Worm (Caenorhabditis elegans) whole organism, mixed stage, embryonic: ENCODE measurements around the gene clec-84.

Experiments
- M03D4.4 ChIP-seq: sonication (generic microtip); optimal IDR thresholded peaks from 2 replicates; lab custom pipeline; 2017; ENCODE audit warnings: mild to moderate bottlenecking, missing genetic modification characterization, missing compliant biosample characterization
- bed-3 ChIP-seq: fragments of 200-800 bp; sonication (Bioruptor generic); optimal IDR thresholded peaks from 3 replicates; lab custom pipeline; 2018; ENCODE audit warnings: mild to moderate bottlenecking, missing genetic modification characterization, moderate library complexity, missing compliant biosample characterization
- blmp-1 ChIP-seq: fragments of 150-350 bp; optimal IDR thresholded peaks from 2 replicates; lab custom pipeline; 2014; ENCODE audit warnings: missing biosample characterization, missing genetic modification characterization
- ceh-39 ChIP-seq: fragments of 150-350 bp; optimal IDR thresholded peaks from 2 replicates; lab custom pipeline; 2014; ENCODE audit warnings: missing biosample characterization, missing genetic modification characterization
- ceh-43 ChIP-seq: fragments of 200-800 bp; sonication (Bioruptor generic); optimal IDR thresholded peaks from 2 replicates; lab custom pipeline; 2018; ENCODE audit warnings: mild to moderate bottlenecking, missing genetic modification characterization, moderate library complexity, missing compliant biosample characterization
- ceh-83 ChIP-seq: fragments of 200-800 bp; sonication (Bioruptor generic); optimal IDR thresholded peaks from 2 replicates; lab custom pipeline; 2018; ENCODE audit warnings: mild to moderate bottlenecking, missing genetic modification characterization, missing compliant biosample characterization
- ces-1 ChIP-seq: fragments of 150-350 bp; optimal IDR thresholded peaks from 2 replicates; lab custom pipeline; 2014; ENCODE audit warnings: missing biosample characterization, missing genetic modification reagents, missing genetic modification characterization
- cnd-1 ChIP-seq: fragments of 200-800 bp; sonication (Bioruptor generic); optimal IDR thresholded peaks from 2 replicates; lab custom pipeline; 2018; ENCODE audit warnings: mild to moderate bottlenecking, missing genetic modification characterization, missing compliant biosample characterization
- drap-1 ChIP-seq: fragments of 200-800 bp; sonication (Bioruptor generic); optimal IDR thresholded peaks from 3 replicates; lab custom pipeline; 2018; ENCODE audit warnings: mild to moderate bottlenecking, missing genetic modification characterization, missing compliant biosample characterization
- elt-1 ChIP-seq: sonication (generic microtip); optimal IDR thresholded peaks from 2 replicates; lab custom pipeline; 2017; ENCODE audit warnings: missing genetic modification characterization, mild to moderate bottlenecking, missing compliant biosample characterization, antibody characterized with exemption, moderate library complexity, borderline replicate concordance; ENCODE audit not compliant: insufficient read depth
- elt-3 ChIP-seq: fragments of 150-350 bp; optimal IDR thresholded peaks from 2 replicates; lab custom pipeline; 2014; ENCODE audit warnings: missing biosample characterization, missing genetic modification characterization
- flh-1 ChIP-seq: fragments of 200-800 bp; sonication (Bioruptor generic); optimal IDR thresholded peaks from 2 replicates; lab custom pipeline; 2018; ENCODE audit warnings: mild to moderate bottlenecking, missing genetic modification characterization, moderate library complexity, missing compliant biosample characterization
- ham-2 ChIP-seq: fragments of 200-800 bp; sonication (Bioruptor generic); optimal IDR thresholded peaks from 2 replicates; lab custom pipeline; 2018; ENCODE audit warnings: mild to moderate bottlenecking, missing genetic modification characterization, missing compliant biosample characterization
- lin-13 ChIP-seq: fragments of 150-350 bp; optimal IDR thresholded peaks from 2 replicates; lab custom pipeline; 2014; ENCODE audit warnings: missing biosample characterization, missing genetic modification characterization
- lin-32 ChIP-seq: fragments of 200-800 bp; sonication (Bioruptor generic); optimal IDR thresholded peaks from 2 replicates; lab custom pipeline; 2018; ENCODE audit warnings: mild to moderate bottlenecking, missing genetic modification characterization, missing compliant biosample characterization
- lsy-2 ChIP-seq: fragments of 150-350 bp; optimal IDR thresholded peaks from 2 replicates; lab custom pipeline; 2014; ENCODE audit warnings: missing biosample characterization, missing genetic modification characterization
- mab-5 ChIP-seq: fragments of 150-350 bp; optimal IDR thresholded peaks from 2 replicates; lab custom pipeline; 2014; ENCODE audit warnings: missing biosample characterization, missing genetic modification characterization
- mep-1 ChIP-seq: fragments of 150-350 bp; optimal IDR thresholded peaks from 2 replicates; lab custom pipeline; 2017; ENCODE audit warnings: missing biosample characterization, missing genetic modification reagents, missing genetic modification characterization, inconsistent platforms
- mls-2 ChIP-seq: sonication (generic microtip); optimal IDR thresholded peaks from 2 replicates; lab custom pipeline; 2016; ENCODE audit warnings: mild to moderate bottlenecking, missing genetic modification characterization, moderate library complexity, missing compliant biosample characterization
- nhr-12 ChIP-seq: fragments of 150-350 bp; optimal IDR thresholded peaks from 2 replicates; lab custom pipeline; 2014; ENCODE audit warnings: missing biosample characterization, missing genetic modification characterization
- nhr-2 ChIP-seq: fragments of 150-350 bp; optimal IDR thresholded peaks from 2 replicates; lab custom pipeline; 2014; ENCODE audit warnings: missing biosample characterization, missing genetic modification characterization
- nhr-237 ChIP-seq: fragments of 150-350 bp; optimal IDR thresholded peaks from 2 replicates; lab custom pipeline; 2014; ENCODE audit warnings: missing biosample characterization, missing genetic modification characterization
- nhr-28 ChIP-seq: fragments of 150-350 bp; optimal IDR thresholded peaks from 2 replicates; lab custom pipeline; 2014; ENCODE audit warnings: missing biosample characterization, missing genetic modification characterization
- nhr-76 ChIP-seq: sonication (generic microtip); optimal IDR thresholded peaks from 2 replicates; lab custom pipeline; 2017; ENCODE audit warnings: missing biosample characterization, missing genetic modification characterization
- pha-4 ChIP-seq: fragments of 150-350 bp; optimal IDR thresholded peaks from 2 replicates; lab custom pipeline; 2018; ENCODE audit warnings: missing biosample characterization, missing genetic modification reagents, missing genetic modification characterization
- sem-2 ChIP-seq: fragments of 200-800 bp; sonication (Bioruptor generic); optimal IDR thresholded peaks from 2 replicates; lab custom pipeline; 2018; ENCODE audit warnings: mild to moderate bottlenecking, missing genetic modification characterization, missing compliant biosample characterization
- snpc-4 ChIP-seq: fragments of 150-350 bp; optimal IDR thresholded peaks from 2 replicates; lab custom pipeline; 2014; ENCODE audit warnings: missing biosample characterization, missing genetic modification characterization
- sptf-1 ChIP-seq: sonication (generic microtip); optimal IDR thresholded peaks from 2 replicates; lab custom pipeline; 2017; ENCODE audit warnings: mild to moderate bottlenecking, missing genetic modification characterization, moderate library complexity, missing compliant biosample characterization
- unc-120 ChIP-seq: sonication (generic microtip); optimal IDR thresholded peaks from 2 replicates; lab custom pipeline; 2017; ENCODE audit warnings: missing genetic modification characterization, missing compliant biosample characterization; ENCODE audit not compliant: poor library complexity, severe bottlenecking
- unc-39 ChIP-seq: fragments of 150-350 bp; optimal IDR thresholded peaks from 2 replicates; lab custom pipeline; 2014; ENCODE audit warnings: missing biosample characterization, missing genetic modification characterization
- unc-62 ChIP-seq: fragments of 150-350 bp; optimal IDR thresholded peaks from 2 replicates; lab custom pipeline; 2014; ENCODE audit warnings: missing biosample characterization, missing genetic modification reagents, missing genetic modification characterization
- zip-8 ChIP-seq: fragments of 150-350 bp; optimal IDR thresholded peaks from 2 replicates; lab custom pipeline; 2014; ENCODE audit warnings: missing biosample characterization, missing genetic modification characterization
- ztf-11 ChIP-seq: fragments of 150-350 bp; optimal IDR thresholded peaks from 2 replicates; lab custom pipeline; 2014; ENCODE audit warnings: missing biosample characterization, missing genetic modification characterization

Gene clec-84

DNA sequence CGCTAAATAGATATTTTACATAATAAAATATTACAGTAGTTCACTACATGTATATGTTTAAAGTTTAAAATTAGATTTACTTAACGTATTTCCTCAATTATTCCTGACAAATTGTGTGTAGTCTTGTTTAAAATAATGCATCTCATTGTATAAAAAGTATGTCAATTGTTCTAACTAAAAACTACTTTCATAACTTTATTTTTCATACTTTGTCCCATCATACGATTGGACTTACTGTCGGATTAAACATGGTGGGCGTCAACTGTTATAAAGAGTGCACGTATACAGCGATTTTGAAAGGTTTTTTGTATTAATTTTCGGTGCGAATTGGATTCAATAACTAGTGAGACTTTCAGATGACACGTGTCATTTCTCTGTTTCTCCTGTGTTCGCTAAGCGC lies 38.6 kb upstream of the clec-84 start, which contains the start of gene Y54G2A.32:
Gene Y54G2A.32 (plus strand): TSS at position 301 of the 400 bp plus-strand sequence.
- no peak for TF ChIP-seq ceh-39 (tag; lab: Kevin White, UChicago)
- TF ChIP-seq nhr-76 (tag; lab: Kevin White, UChicago): no peak
- no peak for TF ChIP-seq ces-1 (GFP tag; lab: Kevin White, UChicago)
- TF ChIP-seq M03D4.4: no peak
- TF ChIP-seq ceh-83 (GFP tag; lab: Kevin White, UChicago): no peak
- TF ChIP-seq lsy-2 (tag; lab: Kevin White, UChicago): no peak
- TF ChIP-seq unc-120: no peak
- no peak for TF ChIP-seq mep-1 (tag; lab: Kevin White, UChicago)
- TF ChIP-seq elt-1 (tag; lab: Kevin White, UChicago): no peak
- no peak for TF ChIP-seq ham-2 (GFP tag; lab: Kevin White, UChicago)
- TF ChIP-seq blmp-1 (tag; lab: Kevin White, UChicago): no peak
- no peak for TF ChIP-seq mab-5 (tag; lab: Kevin White, UChicago)
- TF ChIP-seq nhr-237 (tag; lab: Kevin White, UChicago): no peak
- no peak for TF ChIP-seq mls-2
- no peak for TF ChIP-seq ceh-43 (GFP tag; lab: Kevin White, UChicago)
- no peak for TF ChIP-seq pha-4 (tag; lab: Kevin White, UChicago)
- TF ChIP-seq unc-62 (GFP tag; lab: Kevin White, UChicago): no peak
- TF ChIP-seq cnd-1 (tag; lab: Kevin White, UChicago): no peak
- no peak for TF ChIP-seq sptf-1

DNA sequence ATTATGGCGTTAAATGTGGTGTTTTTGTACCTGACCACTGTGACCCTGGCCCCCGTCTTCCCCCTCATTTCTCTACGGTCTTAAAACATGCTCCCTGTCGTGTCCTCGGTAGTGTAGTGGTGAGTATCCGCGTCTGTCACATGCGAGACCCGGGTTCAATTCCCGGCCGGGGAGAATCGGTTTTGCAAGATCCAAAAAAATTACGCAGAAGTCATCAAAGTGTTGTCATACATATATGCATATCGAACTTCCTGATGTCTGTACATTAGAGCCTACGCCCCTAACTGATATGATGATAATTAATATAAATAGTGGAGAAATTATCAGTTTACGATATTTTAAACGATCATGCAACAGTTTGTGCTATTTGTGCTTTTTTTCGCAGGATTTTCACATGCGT lies 36.7 kb upstream of the clec-84 start, which contains the start of gene Y54G2A.45:
Gene Y54G2A.45 (plus strand): TSS at position 333 of the 400 bp plus-strand sequence.
- TF ChIP-seq ces-1 (GFP tag; lab: Kevin White, UChicago) (no peak), nhr-12 (no peak), sem-2 (GFP tag; lab: Kevin White, UChicago) (peak; percentile 58), snpc-4 (tag; lab: Kevin White, UChicago) (no peak), lin-32 (GFP tag; lab: Kevin White, UChicago) (peak; percentile 28), ceh-83 (GFP tag; lab: Kevin White, UChicago) (peak; percentile 72), M03D4.4 (peak; percentile 76), zip-8 (tag; lab: Kevin White, UChicago) (no peak), mep-1 (tag; lab: Kevin White, UChicago) (peak; percentile 36), sptf-1 (peak; percentile 79), cnd-1 (tag; lab: Kevin White, UChicago) (peak; percentile 78), drap-1 (GFP tag; lab: Kevin White, UChicago) (peak; percentile 66), ceh-43 (GFP tag; lab: Kevin White, UChicago) (peak; percentile 7), flh-1 (peak; percentile 36), mls-2 (peak; percentile 64), unc-120 (peak; percentile 71)

DNA sequence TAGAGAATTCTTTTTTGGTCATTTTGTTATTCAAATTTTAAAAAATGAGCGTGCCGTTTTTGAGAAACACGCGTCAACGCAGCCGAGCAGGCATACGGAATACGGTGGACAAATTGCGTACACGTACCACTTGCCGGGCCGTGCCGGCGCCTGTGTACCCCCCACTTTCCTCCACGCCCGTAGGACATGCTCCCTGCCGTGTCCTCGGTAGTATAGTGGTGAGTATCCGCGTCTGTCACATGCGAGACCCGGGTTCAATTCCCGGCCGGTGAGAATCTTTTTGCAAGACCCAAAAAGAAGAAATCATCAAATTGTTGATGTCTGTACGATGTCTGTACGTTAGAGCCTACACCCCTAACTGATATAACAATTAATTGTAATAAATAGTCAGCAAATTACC lies 34.1 kb upstream of the clec-84 start:
- TF ChIP-seq nhr-76 (tag; lab: Kevin White, UChicago): no peak
- no peak for TF ChIP-seq drap-1 (GFP tag; lab: Kevin White, UChicago)
- no peak for TF ChIP-seq M03D4.4
- no peak for TF ChIP-seq unc-39 (tag; lab: Kevin White, UChicago)

DNA sequence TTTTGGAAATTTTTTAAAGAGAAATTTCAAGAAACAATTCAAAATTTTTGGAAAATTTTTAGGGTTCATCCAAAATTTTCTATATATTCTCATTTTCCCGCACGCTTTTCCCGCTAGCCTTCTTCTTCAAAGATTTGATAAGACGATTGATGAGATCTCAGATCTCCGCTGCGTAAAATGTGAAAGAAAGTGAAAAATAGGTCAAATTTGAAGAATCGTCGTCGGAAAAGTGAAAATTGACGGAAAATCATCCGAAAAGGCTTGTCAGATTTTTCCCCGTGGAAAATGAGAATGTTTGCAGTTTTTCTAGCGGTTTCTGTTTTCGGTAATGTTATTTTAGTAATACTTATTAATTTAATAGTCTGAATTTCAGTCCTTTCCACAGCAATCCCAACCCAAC lies 33.1 kb upstream of the clec-84 start, which contains the start of gene Y54G2A.76:
Gene Y54G2A.76 (plus strand): TSS at position 203 of the 400 bp plus-strand sequence.
- TF ChIP-seq elt-3 (tag; lab: Kevin White, UChicago) (no peak), nhr-12 (no peak), cnd-1 (tag; lab: Kevin White, UChicago) (no peak), ceh-39 (tag; lab: Kevin White, UChicago) (no peak), nhr-237 (tag; lab: Kevin White, UChicago) (no peak), ztf-11 (no peak), nhr-2 (tag; lab: Kevin White, UChicago) (no peak), flh-1 (no peak), ham-2 (GFP tag; lab: Kevin White, UChicago) (peak; percentile 27), sem-2 (GFP tag; lab: Kevin White, UChicago) (no peak), unc-62 (GFP tag; lab: Kevin White, UChicago) (no peak), nhr-28 (tag; lab: Kevin White, UChicago) (no peak), blmp-1 (tag; lab: Kevin White, UChicago) (peak; percentile 88), mab-5 (tag; lab: Kevin White, UChicago) (no peak), mep-1 (tag; lab: Kevin White, UChicago) (no peak), mls-2 (no peak), lin-13 (tag; lab: Kevin White, UChicago) (no peak), zip-8 (tag; lab: Kevin White, UChicago) (no peak), unc-39 (tag; lab: Kevin White, UChicago) (no peak), nhr-76 (tag; lab: Kevin White, UChicago) (no peak), ces-1 (GFP tag; lab: Kevin White, UChicago) (no peak), bed-3 (GFP tag; lab: Kevin White, UChicago) (no peak), snpc-4 (tag; lab: Kevin White, UChicago) (no peak), sptf-1 (no peak), ceh-83 (GFP tag; lab: Kevin White, UChicago) (no peak), elt-1 (tag; lab: Kevin White, UChicago) (peak; percentile 13)
- TF ChIP-seq, all 35 proteins: peak for 3
